Fruit fly (Drosophila melanogaster) whole organism, embryonic: ENCODE results near the gene Mgat4a.

ENCODE experiments used
- ATbp ChIP-seq: fragments of 200-800 bp; sonication (Bioruptor generic); optimal IDR thresholded peaks from 2 replicates; lab custom pipeline; 2017; ENCODE audit warnings: missing biosample characterization, mild to moderate bottlenecking, missing genetic modification characterization, missing genetic modification reagents
- Awh ChIP-seq: fragments of 200-800 bp; sonication (Bioruptor generic); IDR thresholded peaks from 2 replicates; pipeline ENCODE4, ENCODE4 v1.3.6; 2022; ENCODE audit warnings: missing biosample characterization, missing genetic modification characterization
- Bdp1 ChIP-seq: fragments of 200-800 bp; sonication (Bioruptor generic); optimal IDR thresholded peaks from 3 replicates; lab custom pipeline; 2016; ENCODE audit warnings: missing biosample characterization, missing genetic modification characterization
- Blimp-1 ChIP-seq: fragments of 200-800 bp; sonication (Bioruptor generic); optimal IDR thresholded peaks from 3 replicates; lab custom pipeline; 2018; ENCODE audit warnings: missing biosample characterization, missing genetic modification characterization, mild to moderate bottlenecking, moderate library complexity, missing genetic modification reagents
- CG11093 ChIP-seq: fragments of 200-800 bp; sonication (Bioruptor generic); IDR thresholded peaks from 3 replicates; pipeline ENCODE4 v1.3.6; 2022; ENCODE audit warnings: missing biosample characterization, missing genetic modification characterization
- CG11456 ChIP-seq: fragments of 200-800 bp; sonication (Bioruptor generic); IDR thresholded peaks from 3 replicates; pipeline ENCODE4 v1.3.6; 2022; ENCODE audit warnings: missing biosample characterization, missing genetic modification characterization
- CG11560 ChIP-seq: fragments of 200-800 bp; sonication (Bioruptor generic); IDR thresholded peaks from 3 replicates; pipeline ENCODE4 v1.3.6; 2022; ENCODE audit warnings: missing biosample characterization, missing genetic modification characterization
- CG11723 ChIP-seq: fragments of 200-800 bp; sonication (Bioruptor generic); optimal IDR thresholded peaks from 2 replicates; lab custom pipeline; 2017; ENCODE audit warnings: missing biosample characterization, mild to moderate bottlenecking, missing genetic modification characterization
- CG12236 ChIP-seq: fragments of 200-800 bp; sonication (Bioruptor generic); optimal IDR thresholded peaks from 2 replicates; lab custom pipeline; 2016; ENCODE audit warnings: missing biosample characterization, missing genetic modification characterization
- CG1792 ChIP-seq: fragments of 200-800 bp; sonication (Bioruptor generic); optimal IDR thresholded peaks from 2 replicates; lab custom pipeline; 2016; ENCODE audit warnings: missing biosample characterization, missing genetic modification characterization
- CG18764 ChIP-seq: fragments of 200-800 bp; sonication (Bioruptor generic); optimal IDR thresholded peaks from 3 replicates; lab custom pipeline; 2016; ENCODE audit warnings: missing biosample characterization, missing genetic modification characterization
- CG32532 ChIP-seq: fragments of 200-800 bp; sonication (Bioruptor generic); IDR thresholded peaks from 2 replicates; pipeline ENCODE4 v1.3.6; 2022; ENCODE audit warnings: missing biosample characterization, missing genetic modification characterization
- CG34376 ChIP-seq: fragments of 200-800 bp; sonication (Bioruptor generic); optimal IDR thresholded peaks from 2 replicates; lab custom pipeline; 2018; ENCODE audit warnings: missing biosample characterization, mild to moderate bottlenecking, missing genetic modification characterization
- CG6765 ChIP-seq: fragments of 200-800 bp; sonication (Bioruptor generic); optimal IDR thresholded peaks from 3 replicates; lab custom pipeline; 2017; ENCODE audit warnings: missing biosample characterization, mild to moderate bottlenecking, missing genetic modification characterization
- CG7271 ChIP-seq: fragments of 200-800 bp; sonication (Bioruptor generic); optimal IDR thresholded peaks from 2 replicates; lab custom pipeline; 2018; ENCODE audit warnings: missing biosample characterization, mild to moderate bottlenecking, missing genetic modification characterization, moderate library complexity
- CG7556 ChIP-seq: fragments of 200-800 bp; sonication (Bioruptor generic); optimal IDR thresholded peaks from 2 replicates; lab custom pipeline; 2017; ENCODE audit warnings: missing biosample characterization, mild to moderate bottlenecking, missing genetic modification characterization
- CG7839 ChIP-seq: fragments of 200-800 bp; sonication (Bioruptor generic); optimal IDR thresholded peaks from 3 replicates; lab custom pipeline; 2018; ENCODE audit warnings: missing biosample characterization, mild to moderate bottlenecking, missing genetic modification characterization, moderate library complexity
- CG9817 ChIP-seq: fragments of 200-800 bp; sonication (Bioruptor generic); optimal IDR thresholded peaks from 2 replicates; lab custom pipeline; 2018; ENCODE audit warnings: missing biosample characterization, mild to moderate bottlenecking, missing genetic modification characterization, moderate library complexity
- Chrac-16 ChIP-seq: fragments of 200-800 bp; sonication (Bioruptor generic); optimal IDR thresholded peaks from 3 replicates; lab custom pipeline; 2016; ENCODE audit warnings: missing biosample characterization, missing genetic modification characterization
- CrebB ChIP-seq: fragments of 200-800 bp; sonication (Bioruptor generic); optimal IDR thresholded peaks from 3 replicates; lab custom pipeline; 2018; ENCODE audit warnings: missing biosample characterization, mild to moderate bottlenecking, missing genetic modification characterization
- D19A ChIP-seq: fragments of 200-800 bp; optimal IDR thresholded peaks from 3 replicates; lab custom pipeline; 2019; ENCODE audit warnings: missing biosample characterization, mild to moderate bottlenecking, missing genetic modification characterization, moderate library complexity
- Dbx ChIP-seq: fragments of 200-800 bp; sonication (Bioruptor generic); IDR thresholded peaks from 3 replicates; pipeline ENCODE4 v1.3.6; 2022; ENCODE audit warnings: missing biosample characterization, missing genetic modification characterization
- Dll ChIP-seq: fragments of 200-800 bp; sonication (Bioruptor generic); IDR thresholded peaks from 4 replicates; pipeline ENCODE4 v1.3.6; 2022; ENCODE audit warnings: missing biosample characterization, missing genetic modification characterization; ENCODE audit not compliant: partially characterized antibody
- Dp ChIP-seq: fragments of 200-800 bp; sonication (Bioruptor generic); optimal IDR thresholded peaks from 2 replicates; lab custom pipeline; 2018; ENCODE audit warnings: missing biosample characterization, mild to moderate bottlenecking, missing genetic modification characterization, moderate library complexity
- E2f2 ChIP-seq: fragments of 200-800 bp; sonication (Bioruptor generic); IDR thresholded peaks from 2 replicates; pipeline ENCODE4 v1.3.6; 2022; ENCODE audit warnings: missing biosample characterization, missing genetic modification characterization
- Fer3 ChIP-seq: fragments of 200-800 bp; sonication (Bioruptor generic); optimal IDR thresholded peaks from 2 replicates; lab custom pipeline; 2018; ENCODE audit warnings: missing biosample characterization, mild to moderate bottlenecking, missing genetic modification characterization, moderate library complexity
- Gsc ChIP-seq: fragments of 200-800 bp; sonication (Bioruptor generic); IDR thresholded peaks from 2 replicates; pipeline ENCODE4 v1.3.6; 2022; ENCODE audit warnings: missing biosample characterization, missing genetic modification characterization
- HHEX ChIP-seq: fragments of 200-800 bp; sonication (Bioruptor generic); optimal IDR thresholded peaks from 3 replicates; lab custom pipeline; 2017; ENCODE audit warnings: missing biosample characterization, mild to moderate bottlenecking, missing genetic modification characterization, missing genetic modification reagents
- Kr ChIP-seq: fragments of 200-800 bp; sonication (Bioruptor generic); optimal IDR thresholded peaks from 2 replicates; lab custom pipeline; 2017; ENCODE audit warnings: missing biosample characterization, mild to moderate bottlenecking, missing genetic modification characterization
- Meics ChIP-seq: fragments of 200-800 bp; sonication (Bioruptor generic); optimal IDR thresholded peaks from 2 replicates; lab custom pipeline; 2017; ENCODE audit warnings: missing biosample characterization, mild to moderate bottlenecking, missing genetic modification characterization
- Myb ChIP-seq: fragments of 200-800 bp; sonication (Bioruptor generic); optimal IDR thresholded peaks from 2 replicates; lab custom pipeline; 2016; ENCODE audit warnings: missing biosample characterization, missing genetic modification characterization
- Stat92E ChIP-seq, 3 experiments: fragments of >200 bp in 2 of 3; fragments of 200-800 bp in 1 of 3; sonication (Bioruptor generic) in 1 of 3; optimal IDR thresholded peaks; 2 replicates each; lab custom pipeline; 2017 to 2019; ENCODE audit warnings: missing biosample characterization in 3 of 3, missing genetic modification characterization in 3 of 3, mild to moderate bottlenecking in 1 of 3, moderate library complexity in 1 of 3
- amos ChIP-seq: fragments of 200-800 bp; sonication (Bioruptor generic); IDR thresholded peaks from 2 replicates; pipeline ENCODE4 v1.3.6; 2022; ENCODE audit warnings: missing biosample characterization, missing genetic modification characterization; ENCODE audit not compliant: partially characterized antibody
- chm ChIP-seq: fragments of 200-800 bp; sonication (Bioruptor generic); IDR thresholded peaks from 2 replicates; pipeline ENCODE4 v1.3.6; 2022; ENCODE audit warnings: missing biosample characterization, missing genetic modification characterization
- corto ChIP-seq: fragments of 200-800 bp; sonication (Bioruptor generic); optimal IDR thresholded peaks from 2 replicates; lab custom pipeline; 2016; ENCODE audit warnings: missing biosample characterization, mild to moderate bottlenecking, missing genetic modification characterization, moderate library complexity
- cwo ChIP-seq: fragments of 200-800 bp; sonication (Bioruptor generic); optimal IDR thresholded peaks from 3 replicates; lab custom pipeline; 2017; ENCODE audit warnings: missing biosample characterization, missing genetic modification characterization, mild to moderate bottlenecking, moderate library complexity, missing genetic modification reagents
- dmrt11E ChIP-seq: fragments of 200-800 bp; sonication (Bioruptor generic); optimal IDR thresholded peaks from 3 replicates; lab custom pipeline; 2018; ENCODE audit warnings: missing biosample characterization, mild to moderate bottlenecking, missing genetic modification characterization, moderate library complexity
- dysf ChIP-seq: fragments of 200-800 bp; sonication (Bioruptor generic); IDR thresholded peaks from 3 replicates; pipeline ENCODE4 v1.3.6; 2022; ENCODE audit warnings: missing biosample characterization, missing genetic modification characterization
- grn ChIP-seq: fragments of 200-800 bp; sonication (Bioruptor generic); optimal IDR thresholded peaks from 3 replicates; lab custom pipeline; 2017; ENCODE audit warnings: missing biosample characterization, missing genetic modification characterization
- h ChIP-seq: fragments of >200 bp; optimal IDR thresholded peaks from 2 replicates; lab custom pipeline; 2017
- insv ChIP-seq, 2 experiments: fragments of 200-800 bp; sonication (Bioruptor generic); optimal IDR thresholded peaks; 3 replicates each; lab custom pipeline; 2016 to 2018; ENCODE audit warnings: missing biosample characterization in 2 of 2, missing genetic modification characterization in 2 of 2
- nerfin-2 ChIP-seq: fragments of 200-800 bp; sonication (Bioruptor generic); IDR thresholded peaks from 2 replicates; pipeline ENCODE4 v1.3.6; 2022; ENCODE audit warnings: missing biosample characterization, missing genetic modification characterization; ENCODE audit not compliant: partially characterized antibody
- org-1 ChIP-seq: fragments of 200-800 bp; sonication (Bioruptor generic); optimal IDR thresholded peaks from 2 replicates; lab custom pipeline; 2017; ENCODE audit warnings: missing biosample characterization, missing genetic modification characterization
- sna ChIP-seq: fragments of 200-800 bp; sonication (Bioruptor generic); IDR thresholded peaks from 2 replicates; pipeline ENCODE4 v1.3.6; 2022; ENCODE audit warnings: missing biosample characterization, missing genetic modification characterization; ENCODE audit not compliant: partially characterized antibody
- tna ChIP-seq: fragments of 200-800 bp; sonication (Bioruptor generic); IDR thresholded peaks from 2 replicates; pipeline ENCODE4 v1.3.6; 2022; ENCODE audit warnings: missing biosample characterization, missing genetic modification characterization; ENCODE audit not compliant: partially characterized antibody
- trh ChIP-seq: fragments of 200-800 bp; sonication (Bioruptor generic); optimal IDR thresholded peaks from 2 replicates; lab custom pipeline; 2016; ENCODE audit warnings: missing biosample characterization, missing genetic modification characterization
- wek ChIP-seq: fragments of 200-800 bp; sonication (Bioruptor generic); optimal IDR thresholded peaks from 3 replicates; lab custom pipeline; 2018; ENCODE audit warnings: missing biosample characterization, mild to moderate bottlenecking, missing genetic modification characterization, moderate library complexity

The Mgat4a gene

DNA sequence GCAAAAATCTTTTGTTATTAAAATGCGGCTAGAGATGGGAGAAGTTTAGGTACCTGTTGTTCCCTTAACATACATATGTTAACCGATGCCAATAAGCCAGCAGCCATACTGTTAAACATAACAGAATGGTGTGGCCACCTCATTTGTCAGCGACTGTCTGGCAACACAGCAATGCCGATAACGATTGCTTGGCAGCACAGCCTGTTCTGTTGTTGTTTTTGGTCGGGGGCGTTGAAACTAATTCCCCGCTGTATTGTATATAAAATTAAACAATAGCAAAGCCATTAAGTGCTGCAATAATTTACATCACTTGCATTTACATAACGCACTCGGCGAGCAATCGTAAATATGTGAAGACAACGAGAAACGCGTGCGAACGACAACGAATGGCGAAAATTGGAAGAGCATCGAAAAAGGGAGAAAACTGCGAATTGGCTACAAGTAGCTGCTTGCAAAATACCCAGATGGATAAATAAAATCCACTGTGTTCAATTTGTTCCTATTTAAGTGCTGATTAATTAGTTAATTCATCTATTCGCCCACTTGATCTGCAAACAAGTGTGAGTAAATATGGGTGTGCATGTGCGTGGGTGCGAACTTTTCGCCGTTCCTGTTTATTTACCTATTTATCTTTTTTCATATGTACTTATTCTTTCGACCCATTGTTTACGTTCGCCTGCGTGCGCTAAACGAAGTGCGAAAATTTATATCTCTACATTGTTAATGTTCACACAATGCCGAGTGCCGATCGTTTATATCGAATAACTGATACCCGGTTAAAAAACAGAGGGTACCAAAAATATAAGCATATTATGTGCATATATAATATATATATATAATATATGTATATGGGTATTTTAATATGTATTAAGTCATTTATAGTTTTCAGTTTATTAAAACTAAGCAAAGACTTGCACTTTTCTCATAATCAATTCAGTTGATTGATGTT lies at the start of gene Mgat4a, which contains the start of gene Tsen34 (continued):
- TF ChIP-seq sna (0 out of 2 replicates have a peak, but pooled peaks have one; percentile 28), Bdp1 (GFP tag; lab: Kevin White, UChicago) (peak; percentile 19), CG18764 (GFP tag; lab: Kevin White, UChicago) (no peak), Fer3 (tag; lab: Kevin White, UChicago) (no peak), CG7839 (no peak), CG7556 (GFP tag; lab: Kevin White, UChicago) (no peak), dmrt11E (tag; lab: Kevin White, UChicago) (no peak), CG7271 (tag; lab: Kevin White, UChicago) (no peak), Dll (GFP tag; lab: Robert Waterston, UW) (peak; percentile 61; the same call in 2 of the 4 replicates), trh (GFP tag; lab: Kevin White, UChicago) (no peak), h (lab: Kevin White, UChicago) (no peak), CG9817 (peak; percentile 22), org-1 (GFP tag; lab: Kevin White, UChicago) (peak; percentile 46), corto (GFP tag; lab: Kevin White, UChicago) (no peak), Blimp-1 (GFP tag; lab: Kevin White, UChicago) (no peak), CG12236 (GFP tag; lab: Kevin White, UChicago) (no peak), CG11456 (GFP tag; lab: Robert Waterston, UW) (peak; percentile 78; the same call in 2 of the 3 replicates), HHEX (GFP tag; lab: Kevin White, UChicago) (peak; percentile 50), Meics (GFP tag; lab: Kevin White, UChicago) (peak; percentile 68), Awh (GFP tag; lab: Robert Waterston, UW) (peak; percentile 44; the same call in 1 of the 2 replicates), Myb (GFP tag; lab: Kevin White, UChicago) (peak; percentile 18), wek (GFP tag; lab: Kevin White, UChicago) (no peak), ATbp (GFP tag; lab: Kevin White, UChicago) (no peak), CG32532 (GFP tag; lab: Robert Waterston, UW) (peak; percentile 54; the same call in 1 of the 2 replicates), tna (GFP tag; lab: Robert Waterston, UW) (peak; percentile 47; the same call in 1 of the 2 replicates), CG34376 (GFP tag; lab: Kevin White, UChicago) (peak; percentile 67), Gsc (no peak), Dbx (GFP tag; lab: Robert Waterston, UW) (peak; percentile 88), cwo (peak; percentile 39), amos (GFP tag; lab: Robert Waterston, UW) (peak; percentile 64; the same call in 1 of the 2 replicates), Dp (GFP tag; lab: Kevin White, UChicago) (peak; percentile 49), CG11093 (GFP tag; lab: Robert Waterston, UW) (no peak), insv (GFP tag; optimal IDR thresholded peaks at IDR 0.05; lab: Kevin White, UChicago) (peak in 1 of 2 experiments; percentile 78), chm (peak; percentile 14; the same call in 1 of the 2 replicates), Stat92E (GFP tag; optimal IDR thresholded peaks at IDR 0.05; lab: Kevin White, UChicago) (peak in 1 of 3 experiments; percentile 37), grn (GFP tag; lab: Kevin White, UChicago) (no peak), CrebB (tag; lab: Kevin White, UChicago) (peak; percentile 55), D19A (tag; lab: Kevin White, UChicago) (no peak), CG11723 (GFP tag; lab: Kevin White, UChicago) (no peak), CG11560 (tag; lab: Robert Waterston, UW) (no peak), E2f2 (GFP tag; lab: Robert Waterston, UW) (peak; percentile 37; the same call in 1 of the 2 replicates), Kr (GFP tag; lab: Kevin White, UChicago) (no peak), nerfin-2 (peak; percentile 44; the same call in 1 of the 2 replicates), CG1792 (peak; percentile 58), dysf (peak; percentile 41; the same call in 1 of the 3 replicates), CG6765 (GFP tag; lab: Kevin White, UChicago) (peak; percentile 56), Chrac-16 (GFP tag; lab: Kevin White, UChicago) (no peak)
